Fruit fly (Drosophila melanogaster) whole organism, prepupa: ENCODE data around the gene Acer.

Source experiments
- CG1621 ChIP-seq: fragments of 200-800 bp; sonication (Bioruptor generic); optimal IDR thresholded peaks from 3 replicates; lab custom pipeline; 2018; ENCODE audit warnings: missing biosample characterization, mild to moderate bottlenecking, missing genetic modification characterization
- CG3032 ChIP-seq: fragments of 200-800 bp; optimal IDR thresholded peaks from 2 replicates; lab custom pipeline; 2019; ENCODE audit warnings: missing biosample characterization, mild to moderate bottlenecking, missing genetic modification characterization, moderate library complexity
- CG6276 ChIP-seq: fragments of 200-800 bp; sonication (Bioruptor generic); optimal IDR thresholded peaks from 2 replicates; lab custom pipeline; 2017; ENCODE audit warnings: missing biosample characterization, mild to moderate bottlenecking, missing genetic modification characterization
- CG8319 ChIP-seq: fragments of 200-800 bp; sonication (Bioruptor generic); optimal IDR thresholded peaks from 3 replicates; lab custom pipeline; 2016; ENCODE audit warnings: missing biosample characterization, missing genetic modification characterization
- Eip93F ChIP-seq: fragments of 200-800 bp; sonication (Bioruptor generic); optimal IDR thresholded peaks from 2 replicates; lab custom pipeline; 2016; ENCODE audit warnings: missing biosample characterization, mild to moderate bottlenecking, missing genetic modification characterization
- Hr38 ChIP-seq: sonication (Bioruptor generic); optimal IDR thresholded peaks from 2 replicates; lab custom pipeline; 2016; ENCODE audit warnings: missing biosample characterization, missing genetic modification characterization
- Lpt ChIP-seq: fragments of 200-800 bp; sonication (Bioruptor generic); optimal IDR thresholded peaks from 3 replicates; lab custom pipeline; 2016; ENCODE audit warnings: missing biosample characterization, missing genetic modification characterization
- Sox14 ChIP-seq: fragments of 200-800 bp; sonication (Bioruptor generic); optimal IDR thresholded peaks from 3 replicates; lab custom pipeline; 2016; ENCODE audit warnings: missing biosample characterization, missing genetic modification characterization
- acj6 ChIP-seq: fragments of 200-800 bp; sonication (Bioruptor generic); optimal IDR thresholded peaks from 3 replicates; lab custom pipeline; 2016; ENCODE audit warnings: missing biosample characterization, missing genetic modification characterization
- cyc ChIP-seq: fragments of 200-800 bp; sonication (Bioruptor generic); optimal IDR thresholded peaks from 3 replicates; lab custom pipeline; 2016; ENCODE audit warnings: missing biosample characterization, missing genetic modification characterization
- fd85E ChIP-seq: fragments of 200-800 bp; sonication (Bioruptor generic); optimal IDR thresholded peaks from 3 replicates; lab custom pipeline; 2016; ENCODE audit warnings: missing biosample characterization, missing genetic modification characterization

DNA sequence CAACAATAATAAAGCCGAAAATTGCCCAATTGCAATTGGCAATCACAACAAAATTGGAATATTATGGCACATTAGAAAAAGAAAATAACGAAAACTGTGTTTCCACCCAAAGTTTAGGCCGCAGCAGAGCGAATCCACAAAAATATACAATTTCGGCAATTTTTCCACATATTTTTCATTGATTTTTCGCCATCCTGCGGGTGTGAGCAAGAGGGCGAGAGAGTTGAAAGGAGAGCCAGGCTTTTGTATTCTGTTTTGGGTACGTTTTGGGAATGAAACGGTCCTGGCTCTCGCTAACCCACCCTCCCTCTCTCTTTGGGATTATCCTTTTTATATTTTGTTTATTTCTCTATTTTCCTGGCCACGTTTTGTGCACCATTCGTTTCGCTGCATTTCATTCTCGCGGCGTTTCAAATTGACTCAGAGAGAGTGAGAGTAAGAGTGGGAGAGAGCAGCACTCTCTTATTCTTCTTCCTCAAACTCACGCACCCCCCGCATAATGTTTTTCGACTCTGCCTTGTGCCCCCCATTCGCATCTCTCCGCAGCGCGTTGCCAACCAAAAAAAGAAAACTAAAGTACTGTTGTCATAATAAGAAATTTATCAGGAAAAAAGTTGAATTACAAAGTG lies 22.1 kb downstream of the Acer start:
- TF ChIP-seq CG6276 (peak; percentile 6), Lpt (GFP tag; lab: Kevin White, UChicago) (no peak), acj6 (GFP tag; lab: Kevin White, UChicago) (no peak), Sox14 (GFP tag; lab: Kevin White, UChicago) (no peak), Hr38 (GFP tag; lab: Kevin White, UChicago) (no peak), CG8319 (GFP tag; lab: Kevin White, UChicago) (no peak), Eip93F (no peak), CG1621 (tag; lab: Kevin White, UChicago) (no peak), CG3032 (no peak), cyc (GFP tag; lab: Kevin White, UChicago) (no peak), fd85E (GFP tag; lab: Kevin White, UChicago) (no peak)
